Worm (Caenorhabditis elegans) whole organism, mixed stage, embryonic: Measurements from ENCODE around the gene C34F11.8.

Experiments
- M03D4.4 ChIP-seq: sonication (generic microtip); optimal IDR thresholded peaks from 2 replicates; lab custom pipeline; 2017; ENCODE audit warnings: mild to moderate bottlenecking, missing genetic modification characterization, missing compliant biosample characterization
- ceh-39 ChIP-seq: fragments of 150-350 bp; optimal IDR thresholded peaks from 2 replicates; lab custom pipeline; 2014; ENCODE audit warnings: missing biosample characterization, missing genetic modification characterization
- ceh-43 ChIP-seq: fragments of 200-800 bp; sonication (Bioruptor generic); optimal IDR thresholded peaks from 2 replicates; lab custom pipeline; 2018; ENCODE audit warnings: mild to moderate bottlenecking, missing genetic modification characterization, moderate library complexity, missing compliant biosample characterization
- ceh-83 ChIP-seq: fragments of 200-800 bp; sonication (Bioruptor generic); optimal IDR thresholded peaks from 2 replicates; lab custom pipeline; 2018; ENCODE audit warnings: mild to moderate bottlenecking, missing genetic modification characterization, missing compliant biosample characterization
- ces-1 ChIP-seq: fragments of 150-350 bp; optimal IDR thresholded peaks from 2 replicates; lab custom pipeline; 2014; ENCODE audit warnings: missing biosample characterization, missing genetic modification reagents, missing genetic modification characterization
- cnd-1 ChIP-seq: fragments of 200-800 bp; sonication (Bioruptor generic); optimal IDR thresholded peaks from 2 replicates; lab custom pipeline; 2018; ENCODE audit warnings: mild to moderate bottlenecking, missing genetic modification characterization, missing compliant biosample characterization
- elt-1 ChIP-seq: sonication (generic microtip); optimal IDR thresholded peaks from 2 replicates; lab custom pipeline; 2017; ENCODE audit warnings: missing genetic modification characterization, mild to moderate bottlenecking, missing compliant biosample characterization, antibody characterized with exemption, moderate library complexity, borderline replicate concordance; ENCODE audit not compliant: insufficient read depth
- elt-3 ChIP-seq: fragments of 150-350 bp; optimal IDR thresholded peaks from 2 replicates; lab custom pipeline; 2014; ENCODE audit warnings: missing biosample characterization, missing genetic modification characterization
- flh-1 ChIP-seq: fragments of 200-800 bp; sonication (Bioruptor generic); optimal IDR thresholded peaks from 2 replicates; lab custom pipeline; 2018; ENCODE audit warnings: mild to moderate bottlenecking, missing genetic modification characterization, moderate library complexity, missing compliant biosample characterization
- ham-2 ChIP-seq: fragments of 200-800 bp; sonication (Bioruptor generic); optimal IDR thresholded peaks from 2 replicates; lab custom pipeline; 2018; ENCODE audit warnings: mild to moderate bottlenecking, missing genetic modification characterization, missing compliant biosample characterization
- hlh-1 ChIP-seq: fragments of 150-350 bp; optimal IDR thresholded peaks from 2 replicates; lab custom pipeline; 2014; ENCODE audit warnings: missing biosample characterization, missing genetic modification reagents, missing genetic modification characterization
- lin-13 ChIP-seq: fragments of 150-350 bp; optimal IDR thresholded peaks from 2 replicates; lab custom pipeline; 2014; ENCODE audit warnings: missing biosample characterization, missing genetic modification characterization
- lsy-2 ChIP-seq: fragments of 150-350 bp; optimal IDR thresholded peaks from 2 replicates; lab custom pipeline; 2014; ENCODE audit warnings: missing biosample characterization, missing genetic modification characterization
- mab-5 ChIP-seq: fragments of 150-350 bp; optimal IDR thresholded peaks from 2 replicates; lab custom pipeline; 2014; ENCODE audit warnings: missing biosample characterization, missing genetic modification characterization
- mep-1 ChIP-seq: fragments of 150-350 bp; optimal IDR thresholded peaks from 2 replicates; lab custom pipeline; 2017; ENCODE audit warnings: missing biosample characterization, missing genetic modification reagents, missing genetic modification characterization, inconsistent platforms
- mls-2 ChIP-seq: sonication (generic microtip); optimal IDR thresholded peaks from 2 replicates; lab custom pipeline; 2016; ENCODE audit warnings: mild to moderate bottlenecking, missing genetic modification characterization, moderate library complexity, missing compliant biosample characterization
- nhr-12 ChIP-seq: fragments of 150-350 bp; optimal IDR thresholded peaks from 2 replicates; lab custom pipeline; 2014; ENCODE audit warnings: missing biosample characterization, missing genetic modification characterization
- nhr-2 ChIP-seq: fragments of 150-350 bp; optimal IDR thresholded peaks from 2 replicates; lab custom pipeline; 2014; ENCODE audit warnings: missing biosample characterization, missing genetic modification characterization
- nhr-237 ChIP-seq: fragments of 150-350 bp; optimal IDR thresholded peaks from 2 replicates; lab custom pipeline; 2014; ENCODE audit warnings: missing biosample characterization, missing genetic modification characterization
- nhr-76 ChIP-seq: sonication (generic microtip); optimal IDR thresholded peaks from 2 replicates; lab custom pipeline; 2017; ENCODE audit warnings: missing biosample characterization, missing genetic modification characterization
- pha-4 ChIP-seq: fragments of 150-350 bp; optimal IDR thresholded peaks from 2 replicates; lab custom pipeline; 2018; ENCODE audit warnings: missing biosample characterization, missing genetic modification reagents, missing genetic modification characterization
- sem-2 ChIP-seq: fragments of 200-800 bp; sonication (Bioruptor generic); optimal IDR thresholded peaks from 2 replicates; lab custom pipeline; 2018; ENCODE audit warnings: mild to moderate bottlenecking, missing genetic modification characterization, missing compliant biosample characterization
- snpc-4 ChIP-seq: fragments of 150-350 bp; optimal IDR thresholded peaks from 2 replicates; lab custom pipeline; 2014; ENCODE audit warnings: missing biosample characterization, missing genetic modification characterization
- sptf-1 ChIP-seq: sonication (generic microtip); optimal IDR thresholded peaks from 2 replicates; lab custom pipeline; 2017; ENCODE audit warnings: mild to moderate bottlenecking, missing genetic modification characterization, moderate library complexity, missing compliant biosample characterization
- tbx-8 ChIP-seq: fragments of 200-800 bp; sonication (Bioruptor generic); optimal IDR thresholded peaks from 2 replicates; lab custom pipeline; 2018; ENCODE audit warnings: mild to moderate bottlenecking, missing genetic modification characterization, moderate library complexity, missing compliant biosample characterization
- unc-120 ChIP-seq: sonication (generic microtip); optimal IDR thresholded peaks from 2 replicates; lab custom pipeline; 2017; ENCODE audit warnings: missing genetic modification characterization, missing compliant biosample characterization; ENCODE audit not compliant: poor library complexity, severe bottlenecking
- unc-39 ChIP-seq: fragments of 150-350 bp; optimal IDR thresholded peaks from 2 replicates; lab custom pipeline; 2014; ENCODE audit warnings: missing biosample characterization, missing genetic modification characterization
- unc-62 ChIP-seq: fragments of 150-350 bp; optimal IDR thresholded peaks from 2 replicates; lab custom pipeline; 2014; ENCODE audit warnings: missing biosample characterization, missing genetic modification reagents, missing genetic modification characterization
- zip-8 ChIP-seq: fragments of 150-350 bp; optimal IDR thresholded peaks from 2 replicates; lab custom pipeline; 2014; ENCODE audit warnings: missing biosample characterization, missing genetic modification characterization
- ztf-11 ChIP-seq: fragments of 150-350 bp; optimal IDR thresholded peaks from 2 replicates; lab custom pipeline; 2014; ENCODE audit warnings: missing biosample characterization, missing genetic modification characterization

Gene C34F11.8

ce11 chrII:5170932-5171331 is 39.8 kb downstream of the C34F11.8 start, which contains the start of gene srb-1:
srb-1 (minus strand) TSS chrII:5171032.
- TF ChIP-seq mab-5 (tag; lab: Kevin White, UChicago), result no peak
- no peak for TF ChIP-seq mep-1 (tag; lab: Kevin White, UChicago)
- TF ChIP-seq sptf-1 (tag; lab: Kevin White, UChicago), result no peak
- no peak for TF ChIP-seq unc-39 (tag; lab: Kevin White, UChicago)
- TF ChIP-seq sem-2 (GFP tag; lab: Kevin White, UChicago), result no peak
- no peak for TF ChIP-seq hlh-1

- no peak for TF ChIP-seq lsy-2 (tag; lab: Kevin White, UChicago)
- TF ChIP-seq tbx-8 (GFP tag; lab: Kevin White, UChicago), result no peak
- no peak for TF ChIP-seq nhr-12
- TF ChIP-seq snpc-4 (tag; lab: Kevin White, UChicago), result no peak
- TF ChIP-seq hlh-1, result no peak
- TF ChIP-seq ceh-83 (GFP tag; lab: Kevin White, UChicago), result no peak
- no peak for TF ChIP-seq ceh-39
- no peak for TF ChIP-seq unc-62 (GFP tag; lab: Kevin White, UChicago)
- TF ChIP-seq pha-4 (tag; lab: Kevin White, UChicago), result no peak
- no peak for TF ChIP-seq ceh-43
- TF ChIP-seq unc-39 (tag; lab: Kevin White, UChicago), result no peak
- TF ChIP-seq sem-2 (GFP tag; lab: Kevin White, UChicago), result no peak
- no peak for TF ChIP-seq nhr-2 (tag; lab: Kevin White, UChicago)
- TF ChIP-seq mab-5 (tag; lab: Kevin White, UChicago), result no peak
- TF ChIP-seq nhr-76 (tag; lab: Kevin White, UChicago), result no peak
- TF ChIP-seq zip-8 (tag; lab: Kevin White, UChicago), result no peak
- TF ChIP-seq flh-1 (GFP tag; lab: Kevin White, UChicago), result no peak
- no peak for TF ChIP-seq mls-2
These were observed 44.0 kb downstream of the C34F11.8 start, which contains the start of gene srb-3 for ce11 chrII:5166738-5167137. srb-3 (minus strand) TSS chrII:5166838.

- no peak for TF ChIP-seq cnd-1 (tag; lab: Kevin White, UChicago)
- no peak for TF ChIP-seq ztf-11 (tag; lab: Kevin White, UChicago)
- no peak for TF ChIP-seq ces-1 (GFP tag; lab: Kevin White, UChicago)
- TF ChIP-seq flh-1 (GFP tag; lab: Kevin White, UChicago), result no peak
- no peak for TF ChIP-seq nhr-2 (tag; lab: Kevin White, UChicago)
- no peak for TF ChIP-seq ceh-83 (GFP tag; lab: Kevin White, UChicago)
- TF ChIP-seq M03D4.4, result no peak
- no peak for TF ChIP-seq unc-62 (GFP tag; lab: Kevin White, UChicago)
- no peak for TF ChIP-seq unc-39 (tag; lab: Kevin White, UChicago)
- no peak for TF ChIP-seq lin-13 (tag; lab: Kevin White, UChicago)
- no peak for TF ChIP-seq hlh-1
- no peak for TF ChIP-seq tbx-8 (GFP tag; lab: Kevin White, UChicago)
- no peak for TF ChIP-seq lsy-2 (tag; lab: Kevin White, UChicago)
- no peak for TF ChIP-seq nhr-237 (tag; lab: Kevin White, UChicago)
- no peak for TF ChIP-seq elt-1 (tag; lab: Kevin White, UChicago)
- no peak for TF ChIP-seq elt-3
- TF ChIP-seq snpc-4 (tag; lab: Kevin White, UChicago), result no peak
- no peak for TF ChIP-seq unc-120 (tag; lab: Kevin White, UChicago)
These were observed 47.5 kb downstream of the C34F11.8 start, which contains the start of gene srb-5 for ce11 chrII:5163283-5163682. srb-5 (minus strand) TSS chrII:5163383.

ce11 chrII:5161102-5161501 is 49.7 kb downstream of the C34F11.8 start, which contains the start of gene C27D6.11:
C27D6.11 (minus strand) TSS chrII:5161202.
- TF ChIP-seq ham-2 (GFP tag; lab: Kevin White, UChicago) (no peak), M03D4.4 (no peak), ceh-83 (GFP tag; lab: Kevin White, UChicago) (no peak), mep-1 (tag; lab: Kevin White, UChicago) (no peak), elt-3 (no peak), pha-4 (tag; lab: Kevin White, UChicago) (no peak)
